Worm (Caenorhabditis elegans): ENCODE data around the gene trm-2A.
A peak's percentile ranks its signal among the peaks of the same experiment; 100 is the strongest.

trm-2A gene

ce11 chrV:910588-910987 is 5.8 kb downstream of the trm-2A start (continued):
- TF ChIP-seq hsf-1 (GFP tag; IDR thresholded peaks at IDR 0.05) (no peak), rec-8 (tag; optimal IDR thresholded peaks at IDR 0.05) (no peak), sea-2 (GFP tag; IDR thresholded peaks at IDR 0.05) (no peak), him-1 (tag; optimal IDR thresholded peaks at IDR 0.05) (no peak), ceh-91 (GFP tag; IDR thresholded peaks at IDR 0.05) (no peak), F49E8.2 (tag; optimal IDR thresholded peaks at IDR 0.05; ENCODE audit: insufficient read depth) (no peak), atf-7 (tag; optimal IDR thresholded peaks at IDR 0.05) (peak; percentile 19), dox-1 (GFP tag; IDR thresholded peaks at IDR 0.05) (peak; percentile 41; the same call in 1 of the 2 replicates), sdz-38 (tag; optimal IDR thresholded peaks at IDR 0.05) (no peak), hmg-20 (GFP tag; IDR thresholded peaks at IDR 0.05) (no peak), rcor-1 (GFP tag; IDR thresholded peaks at IDR 0.05) (no peak), mel-28 (tag; optimal IDR thresholded peaks at IDR 0.05; ENCODE audit: borderline replicate concordance) (no peak), egrh-3 (GFP tag; IDR thresholded peaks at IDR 0.05) (no peak), F37B4.10 (GFP tag; IDR thresholded peaks at IDR 0.05) (no peak), snpc-3.4 (tag; optimal IDR thresholded peaks at IDR 0.05) (no peak), nhr-90 (tag; optimal IDR thresholded peaks at IDR 0.05) (peak; percentile 35), C17E4.6 (GFP tag; IDR thresholded peaks at IDR 0.05) (no peak), egl-44 (GFP tag; IDR thresholded peaks at IDR 0.05) (no peak), let-607 (tag; optimal IDR thresholded peaks at IDR 0.05) (peak in 1 of 2 experiments; percentile 16)

DNA sequence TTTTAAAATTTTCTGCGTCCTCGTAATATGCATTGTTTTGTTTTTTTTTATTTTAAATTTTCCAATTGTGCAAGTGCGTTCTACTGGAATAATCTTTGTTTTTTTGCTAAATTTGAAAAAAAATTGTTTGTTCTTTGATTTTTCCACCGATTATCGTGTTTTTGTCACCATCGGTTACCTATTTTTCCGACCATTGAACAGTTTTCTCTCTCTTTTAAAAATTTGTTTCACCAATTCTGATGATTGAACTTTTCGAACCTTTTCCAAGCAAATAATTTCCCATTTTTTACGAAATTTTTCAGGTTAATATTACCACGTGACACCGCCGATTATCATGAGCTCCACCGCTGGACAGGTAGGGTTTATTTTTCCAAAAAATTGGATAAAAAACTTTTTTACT is 6.7 kb downstream of the trm-2A start, which contains the start of gene adh-5:
adh-5 (plus strand) TSS at position 301 of the 400 bp plus-strand sequence.
- TF ChIP-seq dpl-1 (GFP tag; optimal IDR thresholded peaks at IDR 0.05) (no peak), lir-1 (GFP tag; conservative IDR thresholded peaks at IDR 0.05) (no peak), hrde-1 (tag; optimal IDR thresholded peaks at IDR 0.05; ENCODE audit: borderline replicate concordance) (no peak), pbrm-1 (GFP tag; IDR thresholded peaks at IDR 0.05) (no peak), rcor-1 (GFP tag; IDR thresholded peaks at IDR 0.05) (no peak), let-607 (tag; optimal IDR thresholded peaks at IDR 0.05) (no peak)

DNA sequence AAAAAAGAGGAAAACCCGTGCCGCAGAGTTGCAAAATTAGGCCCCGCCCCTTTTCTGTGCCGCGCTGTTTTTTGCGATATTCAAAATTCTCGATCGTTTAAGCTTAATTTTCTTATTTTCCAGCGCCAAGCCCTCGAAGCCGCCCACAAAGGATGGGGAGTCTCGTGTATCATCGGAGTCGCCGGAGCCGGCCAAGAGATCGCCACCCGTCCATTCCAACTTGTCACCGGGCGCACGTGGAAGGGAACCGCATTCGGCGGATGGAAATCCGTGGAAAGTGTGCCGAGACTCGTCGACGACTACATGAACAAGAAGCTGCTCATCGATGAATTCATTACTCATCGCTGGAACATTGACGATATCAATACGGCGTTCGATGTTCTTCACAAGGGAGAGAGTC is 11.0 kb downstream of the trm-2A start:
- TF ChIP-seq hrde-1 (tag; optimal IDR thresholded peaks at IDR 0.05; ENCODE audit: borderline replicate concordance) (no peak), snpc-4 (GFP tag; optimal IDR thresholded peaks at IDR 0.05) (no peak), snpc-4 (tag; optimal IDR thresholded peaks at IDR 0.05) (no peak), ztf-26 (tag; optimal IDR thresholded peaks at IDR 0.05) (no peak), F37B4.10 (GFP tag; IDR thresholded peaks at IDR 0.05) (peak; percentile 92; the same call in 1 of the 2 replicates)

DNA sequence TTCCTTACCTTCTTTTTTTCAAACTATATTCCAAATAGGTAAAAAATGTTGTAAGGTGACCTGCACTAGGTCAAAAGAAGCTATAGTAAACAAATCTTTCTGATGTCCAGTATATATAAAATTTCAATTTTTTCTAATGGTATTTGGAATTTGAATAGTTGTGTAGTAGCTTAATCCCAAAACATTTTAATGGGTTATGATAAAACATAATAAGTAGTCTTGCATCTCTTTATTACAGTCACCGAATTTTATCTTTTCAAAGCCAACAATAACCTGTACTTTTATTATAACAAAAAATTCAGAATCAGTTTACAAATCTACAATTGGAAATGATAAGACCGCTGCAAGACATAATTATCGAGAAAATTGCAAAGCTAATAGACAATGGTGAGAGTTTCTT is 12.7 kb downstream of the trm-2A start, which contains the start of gene H24K24.2:
H24K24.2 (plus strand) TSS at position 301 of the 400 bp plus-strand sequence.
- TF ChIP-seq ama-1 (optimal IDR thresholded peaks at IDR 0.05) (no peak), ama-1 (GFP tag; optimal IDR thresholded peaks at IDR 0.05) (no peak), chd-7 (tag; optimal IDR thresholded peaks at IDR 0.05) (no peak), mes-4 (tag; optimal IDR thresholded peaks at IDR 0.05) (no peak), D2030.7 (GFP tag; IDR thresholded peaks at IDR 0.05) (no peak), madf-3 (GFP tag; IDR thresholded peaks at IDR 0.05) (no peak), egrh-3 (GFP tag; IDR thresholded peaks at IDR 0.05) (no peak), let-526 (GFP tag; IDR thresholded peaks at IDR 0.05) (no peak), gei-17 (GFP tag; optimal IDR thresholded peaks at IDR 0.05) (no peak), ets-4 (GFP tag; optimal IDR thresholded peaks at IDR 0.05) (no peak), ceh-79 (tag; optimal IDR thresholded peaks at IDR 0.05) (no peak), attf-3 (GFP tag; conservative IDR thresholded peaks at IDR 0.05) (no peak), ztf-28 (GFP tag; IDR thresholded peaks at IDR 0.05) (no peak), aptf-3 (GFP tag; IDR thresholded peaks at IDR 0.05) (no peak), aptf-2 (GFP tag; conservative IDR thresholded peaks at IDR 0.05) (no peak), sdz-38 (tag; optimal IDR thresholded peaks at IDR 0.05) (no peak), nhr-80 (tag; optimal IDR thresholded peaks at IDR 0.05) (no peak), madf-8 (GFP tag; conservative IDR thresholded peaks at IDR 0.05) (no peak), unc-130 (GFP tag; optimal IDR thresholded peaks at IDR 0.05) (no peak), K11D2.4 (GFP tag; IDR thresholded peaks at IDR 0.05) (no peak)

All from whole organism, young adult.